Worm (Caenorhabditis elegans) whole organism, L4/young adult: Measurements from ENCODE around the gene thn-4.

Experiments used
- W03F9.2 ChIP-seq: fragments of 150-350 bp; optimal IDR thresholded peaks from 2 replicates; lab custom pipeline; 2014; ENCODE audit warnings: missing biosample characterization, missing genetic modification characterization
- dao-5 ChIP-seq: sonication (generic microtip); optimal IDR thresholded peaks from 2 replicates; lab custom pipeline; 2016; ENCODE audit warnings: missing genotype, missing genetic modification characterization, moderate library complexity, missing compliant biosample characterization

- TF ChIP-seq dao-5 (tag; lab: Kevin White, UChicago) (no peak), W03F9.2 (tag; lab: Kevin White, UChicago) (no peak)
These were observed 40.0 kb upstream of the thn-4 start for ce11 chrV:16911294-16911693.
